Worm (Caenorhabditis elegans) whole organism, L1 larva: ENCODE results near the gene str-243.

Experiments used
- ces-1 ChIP-seq: fragments of 150-350 bp; optimal IDR thresholded peaks from 2 replicates; lab custom pipeline; 2014; ENCODE audit warnings: missing biosample characterization, missing genetic modification reagents, missing genetic modification characterization
- ets-5 ChIP-seq: fragments of 200-800 bp; sonication (Bioruptor generic); IDR thresholded peaks from 2 replicates; pipeline ENCODE4 v1.3.6; 2022; ENCODE audit warnings: missing genetic modification characterization, missing compliant biosample characterization
- jun-1 ChIP-seq: fragments of 150-350 bp; optimal IDR thresholded peaks from 2 replicates; lab custom pipeline; 2014; ENCODE audit warnings: missing biosample characterization, missing genetic modification reagents, missing genetic modification characterization
- mdl-1 ChIP-seq, 2 experiments: fragments of 150-350 bp; optimal IDR thresholded peaks; 2 replicates each; lab custom pipeline; 2014 to 2017; ENCODE audit warnings: missing biosample characterization in 2 of 2, missing genetic modification characterization in 2 of 2, inconsistent platforms in 1 of 2
- mep-1 ChIP-seq: fragments of 150-350 bp; optimal IDR thresholded peaks from 2 replicates; lab custom pipeline; 2014; ENCODE audit warnings: missing biosample characterization, missing genetic modification characterization
- nhr-77 ChIP-seq: fragments of 150-350 bp; optimal IDR thresholded peaks from 2 replicates; lab custom pipeline; 2014; ENCODE audit warnings: missing biosample characterization, missing genetic modification characterization
- zip-4 ChIP-seq: fragments of 200-800 bp; sonication (Bioruptor generic); optimal IDR thresholded peaks from 2 replicates; lab custom pipeline; 2018; ENCODE audit warnings: mild to moderate bottlenecking, missing genetic modification characterization, moderate library complexity, missing compliant biosample characterization

DNA sequence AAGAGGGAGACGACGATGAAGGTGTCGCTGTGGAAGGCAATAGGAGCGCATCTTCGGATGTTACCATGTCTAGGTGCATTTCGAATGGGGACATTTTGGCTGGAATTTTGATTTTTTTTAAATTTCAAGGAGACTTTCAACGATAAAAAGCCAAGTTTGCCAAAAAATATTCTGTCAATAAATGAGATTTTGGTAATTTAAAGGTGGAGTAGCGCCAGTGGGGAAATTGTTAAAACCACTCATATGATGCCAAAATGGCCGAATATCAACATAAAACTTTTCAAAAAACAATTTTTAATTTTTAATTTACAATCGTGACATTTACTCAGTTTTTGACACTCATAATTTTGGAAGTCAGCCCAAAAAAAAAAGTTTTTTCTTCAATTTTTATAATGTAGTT is 11.0 kb upstream of the str-243 start, which contains the start of gene nhr-260:
- TF ChIP-seq mep-1 (tag; lab: Kevin White, UChicago) = no peak
- no peak for TF ChIP-seq ets-5 (GFP tag; lab: Robert Waterston, UW)
- TF ChIP-seq zip-4 = no peak
- TF ChIP-seq mdl-1 (tag; optimal IDR thresholded peaks at IDR 0.05; lab: Kevin White, UChicago) = no peak
- no peak for TF ChIP-seq jun-1 (tag; lab: Kevin White, UChicago)
- no peak for TF ChIP-seq nhr-77 (tag; lab: Kevin White, UChicago)
- no peak for TF ChIP-seq ces-1 (GFP tag; lab: Kevin White, UChicago)
